Fruit fly (Drosophila melanogaster) whole organism, pupa: ENCODE data around the gene CG8568.

Source experiments
- CG10348 ChIP-seq: fragments of 200-800 bp; sonication (Bioruptor generic); IDR thresholded peaks from 2 replicates; pipeline ENCODE4 v1.3.6; 2022; ENCODE audit warnings: missing biosample characterization, missing genetic modification characterization
- CG12605 ChIP-seq: fragments of 200-800 bp; sonication (Bioruptor generic); IDR thresholded peaks from 2 replicates; pipeline ENCODE4 v1.3.6; 2022; ENCODE audit warnings: missing biosample characterization, missing genetic modification characterization
- CG13204 ChIP-seq: fragments of 200-800 bp; sonication (Bioruptor generic); optimal IDR thresholded peaks from 2 replicates; lab custom pipeline; 2018; ENCODE audit warnings: missing biosample characterization, mild to moderate bottlenecking, missing genetic modification characterization, moderate library complexity
- CG14655 ChIP-seq: fragments of 200-800 bp; sonication (Bioruptor generic); optimal IDR thresholded peaks from 3 replicates; lab custom pipeline; 2017; ENCODE audit warnings: mild to moderate bottlenecking, missing biosample characterization, missing genetic modification reagents, missing genetic modification characterization
- CG15710 ChIP-seq: fragments of 200-800 bp; sonication (Bioruptor generic); optimal IDR thresholded peaks from 2 replicates; lab custom pipeline; 2018; ENCODE audit warnings: missing biosample characterization, mild to moderate bottlenecking, missing genetic modification characterization, moderate library complexity
- CG17806 ChIP-seq: fragments of 200-800 bp; sonication (Bioruptor generic); optimal IDR thresholded peaks from 2 replicates; lab custom pipeline; 2018; ENCODE audit warnings: missing biosample characterization, mild to moderate bottlenecking, missing genetic modification characterization, moderate library complexity
- CG32121 ChIP-seq: fragments of 200-800 bp; sonication (Bioruptor generic); IDR thresholded peaks from 2 replicates; pipeline ENCODE4 v1.3.6; 2022; ENCODE audit warnings: missing biosample characterization, missing genetic modification characterization
- CG34367 ChIP-seq: fragments of 200-800 bp; sonication (Bioruptor generic); optimal IDR thresholded peaks from 2 replicates; lab custom pipeline; 2018; ENCODE audit warnings: missing biosample characterization, mild to moderate bottlenecking, missing genetic modification characterization
- CG4496 ChIP-seq: fragments of 200-800 bp; sonication (Bioruptor generic); IDR thresholded peaks from 3 replicates; pipeline ENCODE4 v1.3.6; 2022; ENCODE audit warnings: missing biosample characterization, missing genetic modification characterization
- CG8159 ChIP-seq: fragments of 200-800 bp; sonication (Bioruptor generic); optimal IDR thresholded peaks from 3 replicates; lab custom pipeline; 2018; ENCODE audit warnings: missing biosample characterization, mild to moderate bottlenecking, missing genetic modification characterization, moderate library complexity
- CG8301 ChIP-seq: fragments of 200-800 bp; sonication (Bioruptor generic); optimal IDR thresholded peaks from 2 replicates; lab custom pipeline; 2018; ENCODE audit warnings: missing biosample characterization, mild to moderate bottlenecking, missing genetic modification characterization
- CG9948 ChIP-seq: fragments of 200-800 bp; sonication (Bioruptor generic); optimal IDR thresholded peaks from 2 replicates; lab custom pipeline; 2018; ENCODE audit warnings: missing biosample characterization, mild to moderate bottlenecking, missing genetic modification characterization, moderate library complexity
- D1 ChIP-seq: fragments of 200-800 bp; sonication (Bioruptor generic); optimal IDR thresholded peaks from 2 replicates; lab custom pipeline; 2018; ENCODE audit warnings: missing biosample characterization, mild to moderate bottlenecking, missing genetic modification characterization, moderate library complexity
- EcR ChIP-seq: fragments of 200-800 bp; sonication (Bioruptor generic); optimal IDR thresholded peaks from 3 replicates; lab custom pipeline; 2019; ENCODE audit warnings: missing biosample characterization, missing genetic modification characterization, mild to moderate bottlenecking, moderate library complexity, missing genetic modification reagents
- Ets98B ChIP-seq: fragments of 200-800 bp; sonication (Bioruptor generic); IDR thresholded peaks from 2 replicates; pipeline ENCODE4 v1.3.6; 2022; ENCODE audit warnings: missing biosample characterization, missing genetic modification characterization
- Pif1A ChIP-seq: fragments of 200-800 bp; sonication (Bioruptor generic); optimal IDR thresholded peaks from 3 replicates; lab custom pipeline; 2016; ENCODE audit warnings: missing biosample characterization, missing genetic modification characterization
- Pif1B ChIP-seq: fragments of 200-800 bp; sonication (Bioruptor generic); optimal IDR thresholded peaks from 3 replicates; lab custom pipeline; 2016; ENCODE audit warnings: missing biosample characterization, missing genetic modification characterization
- Snoo ChIP-seq: fragments of 200-800 bp; sonication (Bioruptor generic); optimal IDR thresholded peaks from 3 replicates; lab custom pipeline; 2017; ENCODE audit warnings: missing biosample characterization, mild to moderate bottlenecking, missing genetic modification characterization, inconsistent platforms
- fd96Ca ChIP-seq: fragments of 200-800 bp; sonication (Bioruptor generic); IDR thresholded peaks from 3 replicates; pipeline ENCODE4 v1.3.6; 2022; ENCODE audit warnings: missing biosample characterization, missing genetic modification characterization
- gl ChIP-seq: fragments of 200-800 bp; sonication (Bioruptor generic); optimal IDR thresholded peaks from 2 replicates; lab custom pipeline; 2018; ENCODE audit warnings: missing biosample characterization, mild to moderate bottlenecking, missing genetic modification characterization
- rn ChIP-seq: fragments of 200-800 bp; sonication (Bioruptor generic); IDR thresholded peaks from 2 replicates; pipeline ENCODE4 v1.3.6; 2022; ENCODE audit warnings: missing biosample characterization, missing genetic modification characterization

Gene CG8568

DNA sequence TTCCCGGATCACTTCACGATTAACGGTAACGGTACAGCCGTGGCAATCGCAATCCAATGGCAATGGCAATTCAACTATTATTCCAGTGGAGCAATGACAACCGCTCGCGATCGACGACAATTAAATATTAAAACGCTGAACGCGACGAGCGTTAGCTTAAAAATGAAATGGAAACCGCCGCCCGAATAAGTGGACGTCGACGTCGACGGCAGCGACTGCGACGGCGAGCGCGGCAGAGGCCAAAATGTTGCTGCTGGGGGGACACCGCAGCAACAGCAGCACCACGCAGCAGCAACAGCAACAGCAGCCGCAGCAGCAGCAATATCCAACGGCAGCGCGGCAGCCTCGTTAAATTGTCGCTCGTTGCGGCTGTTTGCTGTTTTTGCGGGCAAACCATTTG is at the start of gene CG8568:
Gene CG8568 (minus strand): TSS at position 101 of the 400 bp plus-strand sequence.
- TF ChIP-seq Pif1B (GFP tag; lab: Kevin White, UChicago) (no peak), Ets98B (GFP tag; lab: Robert Waterston, UW) (peak; percentile 24; the same call in 1 of the 2 replicates), CG17806 (tag; lab: Kevin White, UChicago) (no peak), CG13204 (GFP tag; lab: Kevin White, UChicago) (no peak), CG8159 (tag; lab: Kevin White, UChicago) (no peak), Pif1A (no peak), CG12605 (no peak), fd96Ca (GFP tag; lab: Robert Waterston, UW) (no peak)

DNA sequence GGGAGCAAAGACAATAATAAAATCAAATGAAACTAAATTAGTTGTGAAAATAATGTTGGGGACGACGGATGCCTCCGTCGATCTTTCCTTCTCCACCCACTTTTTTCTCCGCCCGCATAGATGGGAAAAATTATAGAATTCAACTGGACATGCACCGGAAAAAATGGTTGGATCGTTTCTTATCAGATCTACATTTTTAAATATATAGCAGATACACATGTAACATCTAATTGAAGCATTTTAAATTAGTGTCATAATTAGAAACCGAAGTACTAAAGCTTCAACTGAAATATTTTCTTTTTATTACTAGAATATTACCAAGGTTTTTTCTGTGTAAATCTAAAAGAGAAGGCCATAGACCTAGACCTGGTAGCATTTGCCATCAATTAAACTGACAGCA is 49.2 kb upstream of the CG8568 start:
- TF ChIP-seq Pif1B (GFP tag; lab: Kevin White, UChicago) (no peak), CG4496 (GFP tag; lab: Robert Waterston, UW) (no peak), CG32121 (GFP tag; lab: Robert Waterston, UW) (no peak), gl (tag; lab: Kevin White, UChicago) (no peak), Pif1A (no peak), CG12605 (no peak), CG17806 (tag; lab: Kevin White, UChicago) (no peak), CG8159 (tag; lab: Kevin White, UChicago) (no peak)

DNA sequence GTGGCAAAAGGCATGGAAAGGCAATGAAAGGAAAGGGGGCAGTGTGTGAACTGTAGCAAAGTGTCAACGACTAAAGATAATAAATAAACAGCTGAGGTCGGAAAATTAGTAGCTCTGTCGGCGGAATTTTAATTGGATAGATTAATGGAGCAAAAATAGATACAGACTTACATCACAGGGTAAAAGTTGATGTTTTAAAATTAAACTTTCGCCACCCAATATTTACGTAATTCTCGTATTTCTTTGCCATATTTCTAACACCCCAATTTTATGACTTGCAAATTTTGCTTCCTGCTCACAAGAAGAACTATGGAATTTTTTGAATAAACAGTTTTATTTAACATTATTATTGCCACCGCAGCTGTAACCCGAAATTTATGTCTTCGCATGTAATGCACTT is 46.6 kb upstream of the CG8568 start:
- TF ChIP-seq CG34367 (tag; lab: Kevin White, UChicago) (no peak), rn (GFP tag; lab: Robert Waterston, UW) (no peak), Pif1B (GFP tag; lab: Kevin White, UChicago) (no peak), CG15710 (no peak), CG14655 (no peak), CG4496 (GFP tag; lab: Robert Waterston, UW) (no peak), Pif1A (no peak), EcR (GFP tag; lab: Kevin White, UChicago) (no peak), gl (tag; lab: Kevin White, UChicago) (no peak), CG13204 (GFP tag; lab: Kevin White, UChicago) (no peak), fd96Ca (GFP tag; lab: Robert Waterston, UW) (no peak), CG12605 (no peak), CG9948 (no peak), Ets98B (GFP tag; lab: Robert Waterston, UW) (no peak), CG8159 (tag; lab: Kevin White, UChicago) (no peak), CG32121 (GFP tag; lab: Robert Waterston, UW) (no peak), Snoo (no peak), CG17806 (tag; lab: Kevin White, UChicago) (no peak)

DNA sequence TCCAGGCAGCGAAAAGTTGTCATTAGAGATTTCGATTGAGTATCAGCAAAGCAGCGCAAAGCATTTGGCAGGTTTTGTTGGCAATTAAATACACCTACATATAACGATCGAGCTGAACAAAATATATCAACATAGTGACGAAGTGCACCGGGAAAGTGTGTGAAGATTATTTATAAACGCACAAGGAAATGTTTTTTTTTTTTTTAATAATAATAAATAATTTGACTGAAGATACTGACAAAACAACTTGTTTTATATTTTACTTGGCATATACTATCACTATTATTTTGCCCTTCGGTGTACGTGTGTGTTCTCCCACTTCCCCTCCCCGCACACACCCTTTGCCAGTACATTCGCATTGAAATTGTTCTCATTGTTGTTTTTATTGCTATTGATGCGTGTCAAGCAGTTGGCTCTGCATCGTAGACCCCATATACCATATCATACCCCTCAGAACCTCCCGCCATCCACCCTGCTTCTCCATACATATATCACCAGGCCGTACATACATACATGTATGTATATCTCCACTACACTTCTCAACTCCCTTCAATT is 43.0 kb upstream of the CG8568 start:
- no peak for TF ChIP-seq fd96Ca (GFP tag; lab: Robert Waterston, UW)
- no peak for TF ChIP-seq D1 (tag; lab: Kevin White, UChicago)
- TF ChIP-seq CG15710, result peak; percentile 22
- no peak for TF ChIP-seq Pif1B (GFP tag; lab: Kevin White, UChicago)
- TF ChIP-seq CG17806 (tag; lab: Kevin White, UChicago), result peak; percentile 33
- peak; percentile 30 for TF ChIP-seq CG9948
- TF ChIP-seq CG4496 (GFP tag; lab: Robert Waterston, UW), result no peak; the same call in 2 of the 3 replicates
- peak; percentile 24; the same call in 1 of the 2 replicates for TF ChIP-seq CG12605
- peak; percentile 36 for TF ChIP-seq CG8301 (tag; lab: Kevin White, UChicago)
- no peak for TF ChIP-seq Ets98B (GFP tag; lab: Robert Waterston, UW)
- 0 out of 2 replicates have a peak, but pooled peaks have one; percentile 7 for TF ChIP-seq rn (GFP tag; lab: Robert Waterston, UW)
- TF ChIP-seq CG32121 (GFP tag; lab: Robert Waterston, UW), result no peak
- TF ChIP-seq CG13204 (GFP tag; lab: Kevin White, UChicago), result no peak
- peak; percentile 4 for TF ChIP-seq Pif1A
- peak; percentile 62 for TF ChIP-seq CG8159 (tag; lab: Kevin White, UChicago)
- TF ChIP-seq gl (tag; lab: Kevin White, UChicago), result no peak
- TF ChIP-seq CG10348, result no peak
- no peak for TF ChIP-seq CG34367 (tag; lab: Kevin White, UChicago)
- TF ChIP-seq EcR (GFP tag; lab: Kevin White, UChicago), result peak; percentile 2
- TF ChIP-seq CG14655, result peak; percentile 58
- no peak for TF ChIP-seq Snoo

DNA sequence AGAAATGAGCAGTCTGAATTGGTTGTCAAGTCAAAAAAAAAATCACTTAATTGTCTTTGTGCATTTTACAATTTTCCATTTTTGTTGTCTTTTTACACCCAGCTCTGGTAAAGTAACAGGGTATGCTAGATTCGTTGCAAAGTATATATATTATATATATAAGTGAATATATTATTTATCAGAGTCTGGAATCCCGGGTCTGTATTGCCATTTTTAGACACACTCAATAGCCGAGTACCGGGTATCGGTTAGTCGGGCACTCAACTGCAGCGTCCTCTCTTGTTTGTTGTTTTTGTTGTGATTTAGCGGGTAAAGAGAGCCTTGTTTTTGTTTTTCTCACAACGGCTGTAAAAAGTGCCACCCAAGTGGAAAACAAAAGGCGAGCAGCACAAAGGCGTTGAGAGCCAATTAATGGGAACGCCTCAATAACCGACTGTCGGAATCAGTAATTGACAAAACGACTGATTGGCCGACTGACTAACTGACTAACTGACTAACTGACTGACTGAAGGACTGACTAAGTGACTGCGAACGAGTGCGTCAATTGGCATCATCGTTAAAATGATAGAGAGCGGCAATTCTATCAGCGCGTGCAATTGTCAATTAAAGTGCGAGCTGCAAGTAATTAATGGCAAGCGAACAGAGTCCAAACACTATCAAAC is 41.4 kb upstream of the CG8568 start:
- TF ChIP-seq CG14655, result peak; percentile 67
- peak; percentile 55; the same call in 1 of the 2 replicates for TF ChIP-seq CG32121 (GFP tag; lab: Robert Waterston, UW)
- TF ChIP-seq Snoo, result peak; percentile 65
- peak; percentile 41 for TF ChIP-seq CG9948
- no peak for TF ChIP-seq CG12605
- no peak for TF ChIP-seq gl (tag; lab: Kevin White, UChicago)
- no peak for TF ChIP-seq D1 (tag; lab: Kevin White, UChicago)
- peak; percentile 57 for TF ChIP-seq Ets98B (GFP tag; lab: Robert Waterston, UW)
- TF ChIP-seq fd96Ca (GFP tag; lab: Robert Waterston, UW), result peak; percentile 68; the same call in 2 of the 3 replicates
- TF ChIP-seq CG10348, result no peak
- peak; percentile 48 for TF ChIP-seq CG8301 (tag; lab: Kevin White, UChicago)
- TF ChIP-seq CG8159 (tag; lab: Kevin White, UChicago), result peak; percentile 58
- peak; percentile 32 for TF ChIP-seq Pif1A
- peak; percentile 42 for TF ChIP-seq EcR (GFP tag; lab: Kevin White, UChicago)
- TF ChIP-seq Pif1B (GFP tag; lab: Kevin White, UChicago), result peak; percentile 46
- TF ChIP-seq CG15710, result peak; percentile 60
- TF ChIP-seq CG17806 (tag; lab: Kevin White, UChicago), result peak; percentile 30
- TF ChIP-seq CG34367 (tag; lab: Kevin White, UChicago), result peak; percentile 42
- TF ChIP-seq CG4496 (GFP tag; lab: Robert Waterston, UW), result peak; percentile 67
- no peak for TF ChIP-seq rn (GFP tag; lab: Robert Waterston, UW)
- TF ChIP-seq CG13204 (GFP tag; lab: Kevin White, UChicago), result no peak
